Worm (Caenorhabditis elegans) whole organism, L4/young adult: ENCODE results near the gene ddn-1.

ENCODE experiments used
- W03F9.2 ChIP-seq: fragments of 150-350 bp; optimal IDR thresholded peaks from 2 replicates; lab custom pipeline; 2014; ENCODE audit warnings: missing biosample characterization, missing genetic modification characterization
- dao-5 ChIP-seq: sonication (generic microtip); optimal IDR thresholded peaks from 2 replicates; lab custom pipeline; 2016; ENCODE audit warnings: missing genotype, missing genetic modification characterization, moderate library complexity, missing compliant biosample characterization
- him-1 ChIP-seq: sonication (generic microtip); optimal IDR thresholded peaks from 2 replicates; lab custom pipeline; 2016; ENCODE audit warnings: missing genotype, missing genetic modification reagents, missing genetic modification characterization, missing compliant biosample characterization

DNA sequence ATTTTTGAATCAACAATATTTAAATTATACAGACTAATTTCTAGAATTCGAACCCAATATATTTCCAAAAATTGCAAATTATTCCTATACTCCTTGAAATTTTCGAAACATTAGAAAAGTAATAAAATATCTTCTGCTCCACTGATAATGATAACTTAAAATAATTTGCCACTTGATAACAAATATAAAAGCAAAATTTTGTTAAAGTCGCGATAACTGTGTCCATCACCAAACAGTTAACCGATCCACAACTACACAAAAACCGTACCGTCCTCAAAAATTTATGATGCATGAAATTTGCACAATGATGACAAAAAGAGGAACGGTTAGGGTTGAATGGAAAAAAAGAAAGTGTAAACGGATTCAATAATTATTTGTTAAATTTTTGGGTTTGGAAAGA lies 38.2 kb upstream of the ddn-1 start:
- TF ChIP-seq him-1: no peak
- TF ChIP-seq dao-5 (tag; lab: Kevin White, UChicago): no peak
- TF ChIP-seq W03F9.2 (tag; lab: Kevin White, UChicago): no peak
